Fruit fly (Drosophila melanogaster) whole organism: Measurements from ENCODE around the gene CG44303.

Experiments
- CG8478 ChIP-seq: fragments of >200 bp; optimal IDR thresholded peaks from 2 replicates; lab custom pipeline; 2018; ENCODE audit warnings: inconsistent platforms
- Dll ChIP-seq: fragments of >200 bp; optimal IDR thresholded peaks from 2 replicates; lab custom pipeline; 2017
- EcR ChIP-seq, 2 experiments: fragments of >200 bp; optimal IDR thresholded peaks; 2 replicates each; lab custom pipeline; 2017; ENCODE audit warnings: missing biosample characterization in 2 of 2, missing genetic modification characterization in 2 of 2, missing genetic modification reagents in 2 of 2
- pan ChIP-seq: fragments of >200 bp; optimal IDR thresholded peaks from 2 replicates; lab custom pipeline; 2017
- psq ChIP-seq: fragments of >200 bp; optimal IDR thresholded peaks from 2 replicates; lab custom pipeline; 2017

dm6 chrX:6694105-6694788 is 7.0 kb upstream of the CG44303 start:
- TF ChIP-seq psq (lab: Kevin White, UChicago) (no peak), pan (lab: Kevin White, UChicago) (no peak), CG8478 (lab: Kevin White, UChicago) (peak; percentile 41), EcR (GFP tag; optimal IDR thresholded peaks at IDR 0.05; lab: Kevin White, UChicago) (no peak), Dll (lab: Kevin White, UChicago) (peak; percentile 75)
